Fruit fly (Drosophila melanogaster) Kc167 (cell line): ENCODE results near the gene CG18417.

Experiments used
- Sin3A ChIP-seq: fragments of >200 bp; optimal IDR thresholded peaks from 2 replicates; lab custom pipeline; 2018; ENCODE audit warnings: missing external identifiers
- h ChIP-seq: fragments of >200 bp; optimal IDR thresholded peaks from 3 replicates; lab custom pipeline; 2018; ENCODE audit warnings: missing external identifiers
- insv ChIP-seq: fragments of >200 bp; optimal IDR thresholded peaks from 3 replicates; lab custom pipeline; 2018; ENCODE audit warnings: missing external identifiers
- psq ChIP-seq: fragments of >200 bp; optimal IDR thresholded peaks from 2 replicates; lab custom pipeline; 2017; ENCODE audit warnings: missing external identifiers
- ttk ChIP-seq: sonication (Bioruptor generic); optimal IDR thresholded peaks from 2 replicates; lab custom pipeline; 2017; ENCODE audit warnings: missing external identifiers

- TF ChIP-seq insv (lab: Kevin White, UChicago) (no peak), psq (lab: Kevin White, UChicago) (no peak), ttk (lab: Kevin White, UChicago) (no peak), Sin3A (lab: Kevin White, UChicago) (no peak), h (lab: Kevin White, UChicago) (no peak)
Measured at dm6 chr3L:7380395-7380794, 19.5 kb upstream of the CG18417 start.
